Fruit fly (Drosophila melanogaster) whole organism, embryonic: Measurements from ENCODE around the gene Arl4.

Experiments
- Bteb2 ChIP-seq: fragments of 200-800 bp; sonication (Bioruptor generic); optimal IDR thresholded peaks from 2 replicates; lab custom pipeline; 2016; ENCODE audit warnings: missing biosample characterization, missing genetic modification characterization
- C15 ChIP-seq: fragments of 200-800 bp; sonication (Bioruptor generic); IDR thresholded peaks from 3 replicates; pipeline ENCODE4 v1.3.6; 2022; ENCODE audit warnings: missing biosample characterization, missing genetic modification characterization
- CG10366 ChIP-seq: fragments of 200-800 bp; sonication (Bioruptor generic); IDR thresholded peaks from 2 replicates; pipeline ENCODE4 v1.3.6; 2022; ENCODE audit warnings: missing biosample characterization, missing genetic modification characterization
- CG10654 ChIP-seq: fragments of 200-800 bp; sonication (Bioruptor generic); optimal IDR thresholded peaks from 2 replicates; lab custom pipeline; 2016; ENCODE audit warnings: missing biosample characterization, missing genetic modification characterization
- CG11085 ChIP-seq: fragments of 200-800 bp; sonication (Bioruptor generic); IDR thresholded peaks from 2 replicates; pipeline ENCODE4 v1.3.6; 2022; ENCODE audit warnings: missing biosample characterization, missing genetic modification characterization
- CG11560 ChIP-seq: fragments of 200-800 bp; sonication (Bioruptor generic); IDR thresholded peaks from 3 replicates; pipeline ENCODE4 v1.3.6; 2022; ENCODE audit warnings: missing biosample characterization, missing genetic modification characterization
- CG11695 ChIP-seq: fragments of 200-800 bp; sonication (Bioruptor generic); IDR thresholded peaks from 3 replicates; pipeline ENCODE4 v1.3.6; 2022; ENCODE audit warnings: missing biosample characterization, missing genetic modification characterization
- CG12219 ChIP-seq: fragments of 200-800 bp; sonication (Bioruptor generic); optimal IDR thresholded peaks from 3 replicates; lab custom pipeline; 2018; ENCODE audit warnings: missing biosample characterization, mild to moderate bottlenecking, missing genetic modification characterization
- CG12942 ChIP-seq: fragments of 200-800 bp; sonication (Bioruptor generic); optimal IDR thresholded peaks from 3 replicates; lab custom pipeline; 2016; ENCODE audit warnings: missing biosample characterization, missing genetic modification characterization
- CG14667 ChIP-seq: fragments of 200-800 bp; sonication (Bioruptor generic); IDR thresholded peaks from 2 replicates; pipeline ENCODE4 v1.3.6; 2022; ENCODE audit warnings: missing biosample characterization, missing genetic modification characterization
- CG17328 ChIP-seq: fragments of 200-800 bp; sonication (Bioruptor generic); IDR thresholded peaks from 2 replicates; pipeline ENCODE4 v1.3.6; 2022; ENCODE audit warnings: missing biosample characterization, missing genetic modification characterization
- CG2120 ChIP-seq: fragments of 200-800 bp; sonication (Bioruptor generic); optimal IDR thresholded peaks from 3 replicates; lab custom pipeline; 2016; ENCODE audit warnings: missing biosample characterization, missing genetic modification characterization
- CG2199 ChIP-seq: fragments of 200-800 bp; sonication (Bioruptor generic); IDR thresholded peaks from 3 replicates; pipeline ENCODE4 v1.3.6; 2022; ENCODE audit warnings: missing biosample characterization, missing genetic modification characterization
- CG30020 ChIP-seq: fragments of 200-800 bp; optimal IDR thresholded peaks from 2 replicates; lab custom pipeline; 2019; ENCODE audit warnings: missing biosample characterization, mild to moderate bottlenecking, missing genetic modification characterization, moderate library complexity
- CG31388 ChIP-seq: fragments of 200-800 bp; sonication (Bioruptor generic); optimal IDR thresholded peaks from 2 replicates; lab custom pipeline; 2016; ENCODE audit warnings: missing biosample characterization, missing genetic modification characterization
- CG34224 ChIP-seq: fragments of 200-800 bp; sonication (Bioruptor generic); IDR thresholded peaks from 3 replicates; pipeline ENCODE4 v1.3.6; 2022; ENCODE audit warnings: missing biosample characterization, missing genetic modification characterization; ENCODE audit not compliant: partially characterized antibody
- CG4424 ChIP-seq: fragments of 200-800 bp; sonication (Bioruptor generic); optimal IDR thresholded peaks from 3 replicates; lab custom pipeline; 2016; ENCODE audit warnings: missing biosample characterization, missing genetic modification characterization
- CG4707 ChIP-seq: fragments of 200-800 bp; sonication (Bioruptor generic); optimal IDR thresholded peaks from 2 replicates; lab custom pipeline; 2018; ENCODE audit warnings: missing biosample characterization, mild to moderate bottlenecking, missing genetic modification characterization, moderate library complexity
- CG5245 ChIP-seq: fragments of 200-800 bp; sonication (Bioruptor generic); optimal IDR thresholded peaks from 3 replicates; lab custom pipeline; 2016; ENCODE audit warnings: missing biosample characterization, missing genetic modification characterization
- CG8089 ChIP-seq: fragments of 200-800 bp; sonication (Bioruptor generic); optimal IDR thresholded peaks from 3 replicates; lab custom pipeline; 2016; ENCODE audit warnings: missing biosample characterization, missing genetic modification characterization
- CG8281 ChIP-seq: fragments of 200-800 bp; sonication (Bioruptor generic); optimal IDR thresholded peaks from 2 replicates; lab custom pipeline; 2018; ENCODE audit warnings: missing biosample characterization, mild to moderate bottlenecking, missing genetic modification characterization, moderate library complexity
- CG8388 ChIP-seq: fragments of 200-800 bp; sonication (Bioruptor generic); optimal IDR thresholded peaks from 2 replicates; lab custom pipeline; 2019; ENCODE audit warnings: missing biosample characterization, mild to moderate bottlenecking, missing genetic modification characterization, moderate library complexity
- CG8478 ChIP-seq: fragments of >200 bp; optimal IDR thresholded peaks from 2 replicates; lab custom pipeline; 2018
- CHES-1-like ChIP-seq: fragments of 200-800 bp; sonication (Bioruptor generic); optimal IDR thresholded peaks from 2 replicates; lab custom pipeline; 2016; ENCODE audit warnings: missing biosample characterization, missing genetic modification characterization
- Chrac-16 ChIP-seq: fragments of 200-800 bp; sonication (Bioruptor generic); optimal IDR thresholded peaks from 3 replicates; lab custom pipeline; 2016; ENCODE audit warnings: missing biosample characterization, missing genetic modification characterization
- CoRest ChIP-seq: fragments of 200-800 bp; sonication (Bioruptor generic); optimal IDR thresholded peaks from 3 replicates; lab custom pipeline; 2018; ENCODE audit warnings: missing biosample characterization, mild to moderate bottlenecking, missing genetic modification characterization, moderate library complexity
- D19A ChIP-seq: fragments of 200-800 bp; optimal IDR thresholded peaks from 3 replicates; lab custom pipeline; 2019; ENCODE audit warnings: missing biosample characterization, mild to moderate bottlenecking, missing genetic modification characterization, moderate library complexity
- Dll ChIP-seq: fragments of 200-800 bp; sonication (Bioruptor generic); IDR thresholded peaks from 4 replicates; pipeline ENCODE4 v1.3.6; 2022; ENCODE audit warnings: missing biosample characterization, missing genetic modification characterization; ENCODE audit not compliant: partially characterized antibody
- HLHmδ ChIP-seq: fragments of 200-800 bp; sonication (Bioruptor generic); optimal IDR thresholded peaks from 2 replicates; lab custom pipeline; 2018; ENCODE audit warnings: missing biosample characterization, mild to moderate bottlenecking, missing genetic modification characterization, moderate library complexity
- Hr3 ChIP-seq: fragments of 200-800 bp; sonication (Bioruptor generic); optimal IDR thresholded peaks from 3 replicates; lab custom pipeline; 2016; ENCODE audit warnings: missing biosample characterization, missing genetic modification characterization
- Lpt ChIP-seq: fragments of >200 bp; optimal IDR thresholded peaks from 2 replicates; lab custom pipeline; 2018; ENCODE audit warnings: missing biosample characterization, missing genetic modification characterization
- Mes4 ChIP-seq: fragments of 200-800 bp; sonication (Bioruptor generic); optimal IDR thresholded peaks from 2 replicates; lab custom pipeline; 2016; ENCODE audit warnings: missing biosample characterization, missing genetic modification characterization
- Sox102F ChIP-seq: fragments of 200-800 bp; sonication (Bioruptor generic); optimal IDR thresholded peaks from 2 replicates; lab custom pipeline; 2018; ENCODE audit warnings: missing biosample characterization, mild to moderate bottlenecking, missing genetic modification characterization, moderate library complexity
- Ssrp ChIP-seq: fragments of 200-800 bp; sonication (Bioruptor generic); optimal IDR thresholded peaks from 2 replicates; lab custom pipeline; 2018; ENCODE audit warnings: missing biosample characterization, mild to moderate bottlenecking, missing genetic modification characterization, moderate library complexity
- Xrp1 ChIP-seq: fragments of 200-800 bp; sonication (Bioruptor generic); IDR thresholded peaks from 2 replicates; pipeline ENCODE4 v1.3.6; 2022; ENCODE audit warnings: missing biosample characterization, missing genetic modification characterization
- ap ChIP-seq: fragments of 200-800 bp; sonication (Bioruptor generic); IDR thresholded peaks from 2 replicates; pipeline ENCODE4 v1.3.6; 2022; ENCODE audit warnings: missing biosample characterization, missing genetic modification characterization
- ara ChIP-seq: fragments of 200-800 bp; sonication (Bioruptor generic); IDR thresholded peaks from 2 replicates; pipeline ENCODE4 v1.3.6; 2022; ENCODE audit warnings: missing biosample characterization, missing genetic modification characterization
- az2 ChIP-seq: fragments of 200-800 bp; sonication (Bioruptor generic); optimal IDR thresholded peaks from 3 replicates; lab custom pipeline; 2016; ENCODE audit warnings: missing biosample characterization, missing genetic modification characterization
- btn ChIP-seq: fragments of 200-800 bp; sonication (Bioruptor generic); optimal IDR thresholded peaks from 2 replicates; lab custom pipeline; 2016; ENCODE audit warnings: missing biosample characterization, missing genetic modification characterization
- chinmo ChIP-seq: fragments of 200-800 bp; sonication (Bioruptor generic); IDR thresholded peaks from 4 replicates; pipeline ENCODE4 v1.3.6; 2022; ENCODE audit warnings: missing biosample characterization, missing genetic modification characterization; ENCODE audit not compliant: partially characterized antibody
- crp ChIP-seq, 2 experiments: fragments of 200-800 bp; sonication (Bioruptor generic); optimal IDR thresholded peaks; 2 replicates in 1 of 2; 3 replicates in 1 of 2; lab custom pipeline; 2017; ENCODE audit warnings: missing biosample characterization in 2 of 2, missing genetic modification characterization in 2 of 2, mild to moderate bottlenecking in 1 of 2, moderate library complexity in 1 of 2
- fd3F ChIP-seq: fragments of 200-800 bp; sonication (Bioruptor generic); optimal IDR thresholded peaks from 2 replicates; lab custom pipeline; 2018; ENCODE audit warnings: missing biosample characterization, mild to moderate bottlenecking, missing genetic modification characterization, moderate library complexity
- gem ChIP-seq: fragments of 200-800 bp; sonication (Bioruptor generic); optimal IDR thresholded peaks from 2 replicates; lab custom pipeline; 2019; ENCODE audit warnings: missing biosample characterization, mild to moderate bottlenecking, missing genetic modification characterization, moderate library complexity
- gt ChIP-seq: fragments of 200-800 bp; sonication (Bioruptor generic); IDR thresholded peaks from 2 replicates; pipeline ENCODE4 v1.3.6; 2022; ENCODE audit warnings: missing biosample characterization, missing genetic modification characterization
- h ChIP-seq: fragments of >200 bp; optimal IDR thresholded peaks from 2 replicates; lab custom pipeline; 2017
- lab ChIP-seq: fragments of 200-800 bp; sonication (Bioruptor generic); optimal IDR thresholded peaks from 3 replicates; lab custom pipeline; 2017; ENCODE audit warnings: missing biosample characterization, missing genetic modification characterization, mild to moderate bottlenecking, moderate library complexity, missing genetic modification reagents
- nau ChIP-seq: fragments of 200-800 bp; sonication (Bioruptor generic); optimal IDR thresholded peaks from 3 replicates; lab custom pipeline; 2017; ENCODE audit warnings: missing biosample characterization, mild to moderate bottlenecking, missing genetic modification characterization, missing genetic modification reagents
- psq ChIP-seq: fragments of 200-800 bp; sonication (Bioruptor generic); optimal IDR thresholded peaks from 2 replicates; lab custom pipeline; 2017; ENCODE audit warnings: missing biosample characterization, missing genetic modification characterization
- scrt ChIP-seq: fragments of 200-800 bp; sonication (Bioruptor generic); optimal IDR thresholded peaks from 2 replicates; lab custom pipeline; 2018; ENCODE audit warnings: missing biosample characterization, mild to moderate bottlenecking, missing genetic modification characterization, moderate library complexity
- ssp ChIP-seq: fragments of 200-800 bp; sonication (Bioruptor generic); IDR thresholded peaks from 2 replicates; pipeline ENCODE4 v1.3.6; 2022; ENCODE audit warnings: missing biosample characterization, missing genetic modification characterization
- tin ChIP-seq: fragments of 200-800 bp; sonication (Bioruptor generic); optimal IDR thresholded peaks from 3 replicates; lab custom pipeline; 2016; ENCODE audit warnings: missing biosample characterization, missing genetic modification characterization
- wek ChIP-seq: fragments of 200-800 bp; sonication (Bioruptor generic); optimal IDR thresholded peaks from 3 replicates; lab custom pipeline; 2018; ENCODE audit warnings: missing biosample characterization, mild to moderate bottlenecking, missing genetic modification characterization, moderate library complexity

The Arl4 gene

DNA sequence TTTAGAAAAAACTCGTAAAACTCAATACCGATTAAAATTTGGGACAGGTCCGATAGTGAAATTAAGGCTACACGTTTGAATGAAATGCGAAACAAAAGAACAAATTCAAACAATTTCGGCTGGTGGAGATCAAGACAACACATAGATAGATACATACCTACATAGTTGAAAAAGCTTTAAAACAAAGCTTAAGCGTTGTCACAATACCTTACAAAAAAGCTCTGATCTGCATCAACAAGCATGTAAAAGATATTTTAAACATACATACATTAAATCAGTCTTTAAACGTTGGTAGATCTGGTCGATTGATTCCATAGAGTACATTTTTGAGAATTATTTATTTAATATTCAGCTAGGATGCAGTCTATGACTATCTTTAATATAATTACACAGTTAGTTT is 48.5 kb upstream of the Arl4 start, which contains the start of the genes CG31999 and yellow-h:
Gene CG31999, minus strand, starts transcription at position 101 of the 400 bp plus-strand sequence.
Gene yellow-h, plus strand, starts transcription at position 275 of the 400 bp plus-strand sequence.
- TF ChIP-seq h (no peak), btn (GFP tag; lab: Kevin White, UChicago) (no peak), Lpt (GFP tag; lab: Kevin White, UChicago) (no peak), CG2199 (0 out of 3 replicates have a peak, but pooled peaks have one; percentile 19), ara (GFP tag; lab: Robert Waterston, UW) (no peak), Hr3 (no peak), CG8089 (GFP tag; lab: Kevin White, UChicago) (no peak), CG30020 (tag; lab: Kevin White, UChicago) (peak; percentile 14)

DNA sequence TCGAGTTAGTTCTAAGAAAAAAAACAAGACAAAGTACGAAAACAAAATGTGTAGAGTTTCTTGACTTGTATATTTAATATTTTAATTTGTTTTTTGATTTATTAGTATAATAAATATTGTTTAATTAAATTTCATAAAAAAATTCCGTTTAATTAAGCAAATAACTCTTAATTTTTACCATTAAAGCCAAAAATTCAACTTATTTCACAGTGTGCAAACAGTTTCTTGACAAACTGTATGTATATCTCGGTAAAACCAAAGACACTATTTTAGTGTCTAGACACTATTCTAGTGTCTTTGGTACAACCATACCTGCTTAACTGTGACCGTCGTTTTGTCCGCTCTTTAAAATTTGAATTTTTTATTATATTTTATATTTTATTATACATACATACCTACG is 47.6 kb upstream of the Arl4 start:
- TF ChIP-seq gt (GFP tag; lab: Robert Waterston, UW) (no peak), HLHmδ (GFP tag; lab: Kevin White, UChicago) (no peak), CG34224 (no peak), C15 (GFP tag; lab: Robert Waterston, UW) (no peak), nau (no peak), CG8388 (peak; percentile 98), Dll (no peak), psq (no peak), CG17328 (GFP tag; lab: Robert Waterston, UW) (no peak), CG2199 (0 out of 3 replicates have a peak, but pooled peaks have one; percentile 23), CG11695 (0 out of 3 replicates have a peak, but pooled peaks have one; percentile 7), CG14667 (no peak), CG8281 (tag; lab: Kevin White, UChicago) (no peak), CG4424 (GFP tag; lab: Kevin White, UChicago) (no peak), gem (tag; lab: Kevin White, UChicago) (peak; percentile 28), D19A (tag; lab: Kevin White, UChicago) (no peak), CG8478 (lab: Kevin White, UChicago) (no peak), CG12219 (GFP tag; lab: Kevin White, UChicago) (no peak), CG4707 (GFP tag; lab: Kevin White, UChicago) (no peak), scrt (GFP tag; lab: Kevin White, UChicago) (no peak), tin (GFP tag; lab: Kevin White, UChicago) (no peak), Sox102F (no peak), CG31388 (no peak)

DNA sequence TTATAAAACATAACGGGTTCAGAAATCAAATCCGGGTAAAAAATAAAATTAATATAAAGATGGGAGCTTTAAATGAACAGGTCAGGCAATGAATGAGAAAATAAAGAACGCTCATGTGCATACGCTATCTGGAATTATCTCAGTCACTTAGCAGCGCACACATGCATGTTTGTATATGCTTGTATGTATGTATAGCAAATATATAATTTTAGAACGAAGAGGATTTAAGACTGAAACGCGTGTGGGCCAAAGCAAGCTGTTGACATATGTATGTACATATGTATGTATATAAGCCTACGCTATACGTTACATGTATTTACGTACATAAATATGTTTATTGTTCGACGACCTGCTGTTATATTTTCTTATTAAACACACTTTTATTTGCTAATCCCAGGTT is 46.6 kb upstream of the Arl4 start:
- TF ChIP-seq CG2199 (peak; percentile 94), Xrp1 (peak; percentile 40; the same call in 1 of the 2 replicates), crp (GFP tag; optimal IDR thresholded peaks at IDR 0.05; lab: Kevin White, UChicago) (no peak), Ssrp (tag; lab: Kevin White, UChicago) (no peak), CG11560 (tag; lab: Robert Waterston, UW) (no peak), ssp (GFP tag; lab: Robert Waterston, UW) (no peak), CHES-1-like (peak; percentile 5), CoRest (tag; lab: Kevin White, UChicago) (no peak), CG10654 (no peak), wek (GFP tag; lab: Kevin White, UChicago) (peak; percentile 46), Mes4 (GFP tag; lab: Kevin White, UChicago) (no peak), Chrac-16 (GFP tag; lab: Kevin White, UChicago) (no peak), CG5245 (no peak), az2 (GFP tag; lab: Kevin White, UChicago) (no peak), lab (GFP tag; lab: Kevin White, UChicago) (no peak), CG2120 (no peak), ap (no peak), chinmo (GFP tag; lab: Robert Waterston, UW) (no peak), fd3F (no peak), CG11085 (no peak), CG12942 (GFP tag; lab: Kevin White, UChicago) (no peak), CG10366 (GFP tag; lab: Robert Waterston, UW) (no peak), Bteb2 (GFP tag; lab: Kevin White, UChicago) (peak; percentile 16)
